Fruit fly (Drosophila melanogaster) whole organism, embryonic: ENCODE measurements around the gene CG16719.

Experiments
- Antp ChIP-seq: fragments of 200-800 bp; sonication (Bioruptor generic); optimal IDR thresholded peaks from 3 replicates; lab custom pipeline; 2016; ENCODE audit warnings: missing biosample characterization, missing genetic modification characterization
- Awh ChIP-seq: fragments of 200-800 bp; sonication (Bioruptor generic); IDR thresholded peaks from 2 replicates; pipeline ENCODE4, ENCODE4 v1.3.6; 2022; ENCODE audit warnings: missing biosample characterization, missing genetic modification characterization
- B-H2 ChIP-seq: fragments of 200-800 bp; sonication (Bioruptor generic); optimal IDR thresholded peaks from 2 replicates; lab custom pipeline; 2018; ENCODE audit warnings: missing biosample characterization, mild to moderate bottlenecking, missing genetic modification characterization
- CG11504 ChIP-seq: fragments of 200-800 bp; sonication (Bioruptor generic); optimal IDR thresholded peaks from 3 replicates; lab custom pipeline; 2019; ENCODE audit warnings: missing biosample characterization, mild to moderate bottlenecking, missing genetic modification characterization, moderate library complexity
- CG11560 ChIP-seq: fragments of 200-800 bp; sonication (Bioruptor generic); IDR thresholded peaks from 3 replicates; pipeline ENCODE4 v1.3.6; 2022; ENCODE audit warnings: missing biosample characterization, missing genetic modification characterization
- CG11695 ChIP-seq: fragments of 200-800 bp; sonication (Bioruptor generic); IDR thresholded peaks from 3 replicates; pipeline ENCODE4 v1.3.6; 2022; ENCODE audit warnings: missing biosample characterization, missing genetic modification characterization
- CG13624 ChIP-seq: fragments of 200-800 bp; sonication (Bioruptor generic); optimal IDR thresholded peaks from 2 replicates; lab custom pipeline; 2016; ENCODE audit warnings: missing biosample characterization, missing genetic modification characterization
- CG13775 ChIP-seq: fragments of 200-800 bp; sonication (Bioruptor generic); optimal IDR thresholded peaks from 3 replicates; lab custom pipeline; 2017; ENCODE audit warnings: missing biosample characterization, mild to moderate bottlenecking, missing genetic modification characterization
- CG1529 ChIP-seq: fragments of 200-800 bp; sonication (Bioruptor generic); optimal IDR thresholded peaks from 3 replicates; lab custom pipeline; 2018; ENCODE audit warnings: missing biosample characterization, missing genetic modification characterization
- CG15514 ChIP-seq: fragments of 200-800 bp; sonication (Bioruptor generic); optimal IDR thresholded peaks from 3 replicates; lab custom pipeline; 2017; ENCODE audit warnings: missing biosample characterization, missing genetic modification characterization, mild to moderate bottlenecking, moderate library complexity, missing genetic modification reagents
- CG18011 ChIP-seq: fragments of 200-800 bp; sonication (Bioruptor generic); optimal IDR thresholded peaks from 2 replicates; lab custom pipeline; 2017; ENCODE audit warnings: missing biosample characterization, missing genetic modification characterization, mild to moderate bottlenecking, moderate library complexity, missing genotype
- CG18262 ChIP-seq: fragments of 200-800 bp; optimal IDR thresholded peaks from 3 replicates; lab custom pipeline; 2019; ENCODE audit warnings: missing biosample characterization, mild to moderate bottlenecking, missing genetic modification characterization, moderate library complexity
- CG18476 ChIP-seq: fragments of 200-800 bp; sonication (Bioruptor generic); optimal IDR thresholded peaks from 2 replicates; lab custom pipeline; 2016; ENCODE audit warnings: missing biosample characterization, mild to moderate bottlenecking, missing genetic modification characterization
- CG2875 ChIP-seq: fragments of 200-800 bp; sonication (Bioruptor generic); optimal IDR thresholded peaks from 2 replicates; lab custom pipeline; 2017; ENCODE audit warnings: missing biosample characterization, mild to moderate bottlenecking, missing genetic modification characterization, missing genetic modification reagents
- CG30403 ChIP-seq: fragments of 200-800 bp; sonication (Bioruptor generic); optimal IDR thresholded peaks from 3 replicates; lab custom pipeline; 2016; ENCODE audit warnings: missing biosample characterization, missing genetic modification characterization
- CG3065 ChIP-seq: fragments of 200-800 bp; sonication (Bioruptor generic); optimal IDR thresholded peaks from 2 replicates; lab custom pipeline; 2016; ENCODE audit warnings: missing biosample characterization, missing genetic modification characterization
- CG31365 ChIP-seq: fragments of 200-800 bp; sonication (Bioruptor generic); optimal IDR thresholded peaks from 2 replicates; lab custom pipeline; 2018; ENCODE audit warnings: missing biosample characterization, mild to moderate bottlenecking, missing genetic modification characterization
- CG31388 ChIP-seq: fragments of 200-800 bp; sonication (Bioruptor generic); optimal IDR thresholded peaks from 2 replicates; lab custom pipeline; 2016; ENCODE audit warnings: missing biosample characterization, missing genetic modification characterization
- CG3281 ChIP-seq: fragments of 200-800 bp; sonication (Bioruptor generic); optimal IDR thresholded peaks from 3 replicates; lab custom pipeline; 2017; ENCODE audit warnings: missing biosample characterization, mild to moderate bottlenecking, missing genetic modification characterization
- CG34376 ChIP-seq: fragments of 200-800 bp; sonication (Bioruptor generic); optimal IDR thresholded peaks from 2 replicates; lab custom pipeline; 2018; ENCODE audit warnings: missing biosample characterization, mild to moderate bottlenecking, missing genetic modification characterization
- CG42726 ChIP-seq: fragments of 200-800 bp; sonication (Bioruptor generic); IDR thresholded peaks from 2 replicates; pipeline ENCODE4 v1.3.6; 2022; ENCODE audit warnings: missing biosample characterization, missing genetic modification characterization; ENCODE audit not compliant: partially characterized antibody
- CG4730 ChIP-seq: fragments of 200-800 bp; sonication (Bioruptor generic); IDR thresholded peaks from 2 replicates; pipeline ENCODE4 v1.3.6; 2022; ENCODE audit warnings: missing biosample characterization, missing genetic modification characterization
- CG6254 ChIP-seq: fragments of 200-800 bp; sonication (Bioruptor generic); optimal IDR thresholded peaks from 3 replicates; lab custom pipeline; 2017; ENCODE audit warnings: mild to moderate bottlenecking, missing biosample characterization, missing genetic modification reagents, missing genetic modification characterization
- CG7271 ChIP-seq: fragments of 200-800 bp; sonication (Bioruptor generic); optimal IDR thresholded peaks from 2 replicates; lab custom pipeline; 2018; ENCODE audit warnings: missing biosample characterization, mild to moderate bottlenecking, missing genetic modification characterization, moderate library complexity
- CG7372 ChIP-seq: fragments of 200-800 bp; sonication (Bioruptor generic); IDR thresholded peaks from 2 replicates; pipeline ENCODE4 v1.3.6; 2022; ENCODE audit warnings: missing biosample characterization, missing genetic modification characterization
- CG7987 ChIP-seq: fragments of 200-800 bp; sonication (Bioruptor generic); optimal IDR thresholded peaks from 2 replicates; lab custom pipeline; 2018; ENCODE audit warnings: missing biosample characterization, mild to moderate bottlenecking, missing genetic modification characterization, moderate library complexity
- CG8388 ChIP-seq: fragments of 200-800 bp; sonication (Bioruptor generic); optimal IDR thresholded peaks from 2 replicates; lab custom pipeline; 2019; ENCODE audit warnings: missing biosample characterization, mild to moderate bottlenecking, missing genetic modification characterization, moderate library complexity
- CG8944 ChIP-seq: fragments of 200-800 bp; sonication (Bioruptor generic); optimal IDR thresholded peaks from 3 replicates; lab custom pipeline; 2016; ENCODE audit warnings: missing biosample characterization, missing genetic modification characterization
- CG9437 ChIP-seq: fragments of 200-800 bp; sonication (Bioruptor generic); optimal IDR thresholded peaks from 2 replicates; lab custom pipeline; 2018; ENCODE audit warnings: missing biosample characterization, mild to moderate bottlenecking, missing genetic modification characterization
- CkIIα-i1 ChIP-seq: fragments of 200-800 bp; sonication (Bioruptor generic); IDR thresholded peaks from 2 replicates; pipeline ENCODE4 v1.3.6; 2022; ENCODE audit warnings: missing biosample characterization, missing genetic modification characterization
- Drgx ChIP-seq: fragments of 200-800 bp; sonication (Bioruptor generic); IDR thresholded peaks from 2 replicates; pipeline ENCODE4 v1.3.6; 2022; ENCODE audit warnings: missing biosample characterization, missing genetic modification characterization
- Eip74EF ChIP-seq, 2 experiments: fragments of 200-800 bp in 1 of 2; fragments of >200 bp in 1 of 2; sonication (Bioruptor generic) in 1 of 2; optimal IDR thresholded peaks; 2 replicates each; lab custom pipeline; 2017 to 2019; ENCODE audit warnings: missing biosample characterization in 2 of 2, missing genetic modification characterization in 2 of 2, mild to moderate bottlenecking in 1 of 2, moderate library complexity in 1 of 2
- Fer1 ChIP-seq: fragments of 200-800 bp; sonication (Bioruptor generic); optimal IDR thresholded peaks from 2 replicates; lab custom pipeline; 2017; ENCODE audit warnings: missing biosample characterization, mild to moderate bottlenecking, missing genetic modification characterization
- NFAT ChIP-seq: fragments of 200-800 bp; sonication (Bioruptor generic); IDR thresholded peaks from 2 replicates; pipeline ENCODE4 v1.3.6; 2022; ENCODE audit warnings: missing biosample characterization, missing genetic modification characterization
- Nf-YC ChIP-seq: fragments of 200-800 bp; optimal IDR thresholded peaks from 3 replicates; lab custom pipeline; 2019; ENCODE audit warnings: missing biosample characterization, mild to moderate bottlenecking, missing genetic modification characterization, moderate library complexity
- Oli ChIP-seq: fragments of 200-800 bp; sonication (Bioruptor generic); optimal IDR thresholded peaks from 2 replicates; lab custom pipeline; 2018; ENCODE audit warnings: missing biosample characterization, mild to moderate bottlenecking, missing genetic modification characterization, moderate library complexity
- Rx ChIP-seq: fragments of 200-800 bp; sonication (Bioruptor generic); IDR thresholded peaks from 2 replicates; pipeline ENCODE4 v1.3.6; 2022; ENCODE audit warnings: missing biosample characterization, missing genetic modification characterization
- Sry-δ ChIP-seq: fragments of 200-800 bp; sonication (Bioruptor generic); optimal IDR thresholded peaks from 2 replicates; lab custom pipeline; 2016; ENCODE audit warnings: missing biosample characterization, missing genetic modification characterization
- Tbp ChIP-seq: fragments of >200 bp; optimal IDR thresholded peaks from 2 replicates; lab custom pipeline; 2018; ENCODE audit warnings: missing biosample characterization, missing genetic modification characterization
- ara ChIP-seq: fragments of 200-800 bp; sonication (Bioruptor generic); IDR thresholded peaks from 2 replicates; pipeline ENCODE4 v1.3.6; 2022; ENCODE audit warnings: missing biosample characterization, missing genetic modification characterization
- az2 ChIP-seq: fragments of 200-800 bp; sonication (Bioruptor generic); optimal IDR thresholded peaks from 3 replicates; lab custom pipeline; 2016; ENCODE audit warnings: missing biosample characterization, missing genetic modification characterization
- cato ChIP-seq: fragments of 200-800 bp; sonication (Bioruptor generic); optimal IDR thresholded peaks from 2 replicates; lab custom pipeline; 2016; ENCODE audit warnings: missing biosample characterization, missing genetic modification characterization, borderline replicate concordance
- dpn ChIP-seq, 2 experiments: fragments of 200-800 bp; sonication (Bioruptor generic); optimal IDR thresholded peaks; 3 replicates each; lab custom pipeline; 2016; ENCODE audit warnings: missing biosample characterization in 2 of 2, missing genetic modification characterization in 2 of 2
- gce ChIP-seq: fragments of 200-800 bp; sonication (Bioruptor generic); IDR thresholded peaks from 3 replicates; pipeline ENCODE4 v1.3.6; 2022; ENCODE audit warnings: missing biosample characterization, missing genetic modification characterization
- ham ChIP-seq: fragments of 200-800 bp; sonication (Bioruptor generic); IDR thresholded peaks from 2 replicates; pipeline ENCODE4 v1.3.6; 2022; ENCODE audit warnings: missing biosample characterization, missing genetic modification characterization
- hth ChIP-seq: fragments of >200 bp; optimal IDR thresholded peaks from 2 replicates; lab custom pipeline; 2017; ENCODE audit warnings: inconsistent platforms
- oc ChIP-seq: fragments of 200-800 bp; sonication (Bioruptor generic); optimal IDR thresholded peaks from 2 replicates; lab custom pipeline; 2018; ENCODE audit warnings: missing biosample characterization, mild to moderate bottlenecking, missing genetic modification characterization, moderate library complexity
- pfk ChIP-seq: fragments of 200-800 bp; sonication (Bioruptor generic); optimal IDR thresholded peaks from 2 replicates; lab custom pipeline; 2018; ENCODE audit warnings: missing biosample characterization, mild to moderate bottlenecking, missing genetic modification characterization, moderate library complexity
- pita ChIP-seq: fragments of 200-800 bp; sonication (Bioruptor generic); optimal IDR thresholded peaks from 2 replicates; lab custom pipeline; 2017; ENCODE audit warnings: missing biosample characterization, mild to moderate bottlenecking, missing genetic modification characterization
- sens-2 ChIP-seq: fragments of 200-800 bp; sonication (Bioruptor generic); IDR thresholded peaks from 2 replicates; pipeline ENCODE4 v1.3.6; 2022; ENCODE audit warnings: missing biosample characterization, missing genetic modification characterization
- shn ChIP-seq: fragments of 200-800 bp; sonication (Bioruptor generic); optimal IDR thresholded peaks from 3 replicates; lab custom pipeline; 2016; ENCODE audit warnings: missing biosample characterization, missing genetic modification characterization
- sug ChIP-seq: fragments of 200-800 bp; optimal IDR thresholded peaks from 2 replicates; lab custom pipeline; 2019; ENCODE audit warnings: missing biosample characterization, mild to moderate bottlenecking, missing genetic modification characterization, moderate library complexity

Gene CG16719

dm6 chr3L:9695647-9696046 is 10.7 kb downstream of the CG16719 start (continued):
- TF ChIP-seq Fer1 (no peak), CkIIα-i1 (no peak), CG7987 (GFP tag; lab: Kevin White, UChicago) (no peak), oc (no peak), CG31388 (GFP tag; lab: Kevin White, UChicago) (no peak), ham (GFP tag; lab: Robert Waterston, UW) (no peak), CG15514 (GFP tag; lab: Kevin White, UChicago) (no peak), NFAT (GFP tag; lab: Robert Waterston, UW) (no peak), CG7372 (no peak), CG7271 (no peak), gce (GFP tag; lab: Robert Waterston, UW) (no peak), pita (GFP tag; lab: Kevin White, UChicago) (no peak), CG13775 (GFP tag; lab: Kevin White, UChicago) (peak; percentile 12), CG30403 (GFP tag; lab: Kevin White, UChicago) (peak; percentile 49), az2 (GFP tag; lab: Kevin White, UChicago) (peak; percentile 4), CG34376 (GFP tag; lab: Kevin White, UChicago) (no peak), CG8388 (GFP tag; lab: Kevin White, UChicago) (peak; percentile 19), CG3281 (GFP tag; lab: Kevin White, UChicago) (peak; percentile 19), Eip74EF (GFP tag; optimal IDR thresholded peaks at IDR 0.05; lab: Kevin White, UChicago) (peak in 1 of 2 experiments; percentile 33), Oli (tag; lab: Kevin White, UChicago) (peak; percentile 46), CG1529 (GFP tag; lab: Kevin White, UChicago) (no peak), CG18262 (tag; lab: Kevin White, UChicago) (peak; percentile 63), CG11504 (tag; lab: Kevin White, UChicago) (peak; percentile 62), CG18011 (GFP tag; lab: Kevin White, UChicago) (no peak), B-H2 (GFP tag; lab: Kevin White, UChicago) (no peak), CG31365 (tag; lab: Kevin White, UChicago) (no peak), Antp (no peak), hth (no peak), CG6254 (GFP tag; lab: Kevin White, UChicago) (no peak), Drgx (0 out of 2 replicates have a peak, but pooled peaks have one; percentile 27), Tbp (GFP tag; lab: Kevin White, UChicago) (no peak), Nf-YC (tag; lab: Kevin White, UChicago) (peak; percentile 43), CG3065 (no peak), Awh (no peak), CG11695 (0 out of 3 replicates have a peak, but pooled peaks have one; percentile 33), sug (tag; lab: Kevin White, UChicago) (no peak), CG42726 (GFP tag; lab: Robert Waterston, UW) (no peak), CG18476 (GFP tag; lab: Kevin White, UChicago) (no peak), pfk (GFP tag; lab: Kevin White, UChicago) (no peak), CG8944 (GFP tag; lab: Kevin White, UChicago) (no peak), sens-2 (GFP tag; lab: Robert Waterston, UW) (no peak), CG9437 (GFP tag; lab: Kevin White, UChicago) (peak; percentile 39), shn (GFP tag; lab: Kevin White, UChicago) (no peak), Rx (GFP tag; lab: Robert Waterston, UW) (no peak), CG4730 (GFP tag; lab: Robert Waterston, UW) (no peak), CG11560 (tag; lab: Robert Waterston, UW) (no peak), ara (GFP tag; lab: Robert Waterston, UW) (no peak), cato (GFP tag; lab: Kevin White, UChicago) (no peak), CG13624 (GFP tag; lab: Kevin White, UChicago) (no peak), Sry-δ (GFP tag; lab: Kevin White, UChicago) (no peak), dpn (GFP tag; optimal IDR thresholded peaks at IDR 0.05; lab: Kevin White, UChicago) (peak in 1 of 2 experiments; percentile 8), CG2875 (no peak)
